Worm (Caenorhabditis elegans): ENCODE measurements around the gene dot-1.2.
A peak's percentile ranks its signal among the peaks of the same experiment; 100 is the strongest.

Gene dot-1.2

DNA sequence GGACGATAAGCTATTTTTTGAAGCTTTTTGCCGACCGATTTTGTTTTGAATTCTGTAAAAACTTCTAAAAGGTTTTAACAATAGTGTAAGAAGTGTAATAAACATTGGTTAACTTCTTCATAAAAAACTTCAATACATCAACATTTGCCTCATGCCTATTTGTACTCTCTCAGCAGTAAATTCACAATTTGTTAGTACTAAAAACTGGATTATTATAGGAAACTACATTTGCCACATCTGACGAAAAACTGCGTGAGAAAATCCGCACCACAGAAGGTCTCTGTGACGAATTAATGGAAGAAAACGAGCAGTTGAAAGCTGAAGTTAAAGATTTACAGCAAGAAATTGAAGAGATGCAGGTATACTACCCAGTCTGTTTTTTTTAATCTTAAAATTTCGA lies 41.6 kb downstream of the dot-1.2 start:
- no peak for TF ChIP-seq mls-2 (tag; optimal IDR thresholded peaks at IDR 0.05)
- TF ChIP-seq unc-62 (GFP tag; optimal IDR thresholded peaks at IDR 0.05): no peak
- no peak for TF ChIP-seq M03D4.4 (tag; optimal IDR thresholded peaks at IDR 0.05)
- TF ChIP-seq lin-32 (GFP tag; optimal IDR thresholded peaks at IDR 0.05): no peak

- TF ChIP-seq elt-3 (tag; optimal IDR thresholded peaks at IDR 0.05): no peak
- no peak for TF ChIP-seq sptf-1 (tag; optimal IDR thresholded peaks at IDR 0.05)
- TF ChIP-seq nhr-237 (tag; optimal IDR thresholded peaks at IDR 0.05): no peak
- TF ChIP-seq mls-2 (tag; optimal IDR thresholded peaks at IDR 0.05): no peak
- TF ChIP-seq blmp-1 (tag; optimal IDR thresholded peaks at IDR 0.05): no peak
- no peak for TF ChIP-seq nhr-76 (tag; optimal IDR thresholded peaks at IDR 0.05)
- TF ChIP-seq ham-2 (GFP tag; optimal IDR thresholded peaks at IDR 0.05): no peak
- no peak for TF ChIP-seq unc-120 (tag; optimal IDR thresholded peaks at IDR 0.05; ENCODE audit: poor library complexity, severe bottlenecking)
- no peak for TF ChIP-seq flh-1 (GFP tag; optimal IDR thresholded peaks at IDR 0.05)
- TF ChIP-seq ceh-43 (GFP tag; optimal IDR thresholded peaks at IDR 0.05): no peak
- TF ChIP-seq unc-62 (GFP tag; optimal IDR thresholded peaks at IDR 0.05): no peak
- no peak for TF ChIP-seq cnd-1 (tag; optimal IDR thresholded peaks at IDR 0.05)
- TF ChIP-seq lsy-2 (tag; optimal IDR thresholded peaks at IDR 0.05): no peak
- TF ChIP-seq drap-1 (GFP tag; optimal IDR thresholded peaks at IDR 0.05): no peak
- no peak for TF ChIP-seq pha-4 (tag; optimal IDR thresholded peaks at IDR 0.05)
- TF ChIP-seq ztf-11 (tag; optimal IDR thresholded peaks at IDR 0.05): no peak
Measured at ce11 chrX:11826892-11827291, 42.3 kb downstream of the dot-1.2 start.

DNA sequence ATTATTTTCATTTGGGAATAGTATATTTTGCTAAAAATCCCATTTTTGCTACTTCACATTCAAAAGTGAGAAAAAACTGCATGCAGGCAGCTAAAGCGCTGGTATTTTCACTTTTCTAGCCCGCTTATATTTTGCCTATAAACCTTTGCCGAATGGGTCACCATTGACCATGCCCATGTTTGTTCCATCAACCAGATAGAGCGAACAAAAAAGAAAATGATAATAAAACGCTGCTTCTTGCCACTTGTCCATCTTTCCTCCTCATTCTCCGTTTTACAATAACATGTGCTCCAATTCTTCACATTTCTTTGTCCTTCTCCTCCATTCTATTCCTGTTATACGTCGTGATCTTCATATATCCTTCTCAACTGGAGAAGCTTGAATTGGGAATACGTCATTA lies 45.5 kb downstream of the dot-1.2 start, which contains the start of gene tag-241:
Gene tag-241 (plus strand): TSS at position 301 of the 400 bp plus-strand sequence.
- TF ChIP-seq zip-8 (tag; optimal IDR thresholded peaks at IDR 0.05) (no peak), ceh-83 (GFP tag; optimal IDR thresholded peaks at IDR 0.05) (no peak), M03D4.4 (tag; optimal IDR thresholded peaks at IDR 0.05) (no peak), blmp-1 (tag; optimal IDR thresholded peaks at IDR 0.05) (no peak)

DNA sequence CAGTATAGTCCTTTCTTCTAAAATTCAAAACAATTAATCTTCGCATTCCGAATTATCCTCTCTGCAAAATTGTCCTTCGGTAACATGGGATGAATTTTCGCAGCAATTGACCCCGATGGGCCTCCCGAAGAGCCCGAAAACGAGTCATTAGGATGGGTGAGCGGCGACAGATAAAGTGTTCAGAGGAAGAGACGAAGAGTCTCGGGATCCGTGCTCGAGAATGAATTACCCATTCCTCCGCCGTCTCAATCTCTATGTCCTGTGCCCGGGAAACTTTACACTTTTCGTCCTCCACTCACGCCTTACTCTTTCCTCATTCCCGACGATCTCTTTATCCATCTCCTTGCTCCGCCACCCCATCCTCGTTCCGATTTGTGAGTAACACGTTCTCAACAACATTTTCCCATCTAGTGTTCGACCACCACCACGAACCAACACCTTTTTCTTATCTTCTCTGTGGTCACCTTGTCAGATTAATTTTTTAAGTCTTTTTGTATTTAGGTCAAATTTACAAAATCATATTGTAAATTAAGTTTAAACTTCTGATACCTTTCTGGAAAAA lies 47.9 kb downstream of the dot-1.2 start:
- TF ChIP-seq unc-120 (tag; optimal IDR thresholded peaks at IDR 0.05; ENCODE audit: poor library complexity, severe bottlenecking) (peak; percentile 69), zip-8 (tag; optimal IDR thresholded peaks at IDR 0.05) (no peak), hlh-1 (tag; optimal IDR thresholded peaks at IDR 0.05) (peak; percentile 31)

DNA sequence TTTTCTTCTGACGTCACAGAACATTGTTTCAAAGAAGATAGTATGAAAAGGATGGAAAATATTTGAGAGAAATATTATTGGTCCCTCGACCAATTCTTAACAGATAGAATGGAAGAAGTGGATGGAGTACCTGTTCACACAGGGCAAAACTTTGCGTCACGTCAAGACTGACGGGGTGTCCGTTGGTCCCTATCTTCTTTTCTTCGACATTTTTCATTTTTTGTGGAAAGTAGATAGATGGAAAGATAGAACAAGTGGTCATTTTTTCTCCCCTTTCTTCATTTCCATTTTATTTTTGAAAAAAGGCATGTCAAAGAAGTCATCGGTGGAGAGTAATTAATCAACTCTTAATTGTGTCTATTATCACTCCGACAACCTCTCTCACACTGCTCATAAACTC lies 50.4 kb downstream of the dot-1.2 start:
- no peak for TF ChIP-seq nhr-237 (tag; optimal IDR thresholded peaks at IDR 0.05)
- TF ChIP-seq hlh-1 (tag; optimal IDR thresholded peaks at IDR 0.05): peak; percentile 9
- TF ChIP-seq lin-32 (GFP tag; optimal IDR thresholded peaks at IDR 0.05): no peak
- peak; percentile 49 for TF ChIP-seq unc-62 (GFP tag; optimal IDR thresholded peaks at IDR 0.05)
- no peak for TF ChIP-seq cnd-1 (tag; optimal IDR thresholded peaks at IDR 0.05)
- TF ChIP-seq unc-120 (tag; optimal IDR thresholded peaks at IDR 0.05; ENCODE audit: poor library complexity, severe bottlenecking): peak; percentile 19
- no peak for TF ChIP-seq snpc-4 (tag; optimal IDR thresholded peaks at IDR 0.05)

All from whole organism, mixed stage, embryonic.